Worm (Caenorhabditis elegans) whole organism, L4/young adult: ENCODE data around the gene iars-1.

Experiments used
- dao-5 ChIP-seq: sonication (generic microtip); optimal IDR thresholded peaks from 2 replicates; lab custom pipeline; 2016; ENCODE audit warnings: missing genotype, missing genetic modification characterization, moderate library complexity, missing compliant biosample characterization
- him-1 ChIP-seq: sonication (generic microtip); optimal IDR thresholded peaks from 2 replicates; lab custom pipeline; 2016; ENCODE audit warnings: missing genotype, missing genetic modification reagents, missing genetic modification characterization, missing compliant biosample characterization

- TF ChIP-seq dao-5 (tag; lab: Kevin White, UChicago), result no peak
- TF ChIP-seq him-1 (tag; lab: Kevin White, UChicago), result no peak
These were observed 21.5 kb upstream of the iars-1 start for ce11 chrIV:10346948-10347347.
